Fruit fly (Drosophila melanogaster): ENCODE results near the gene Evi5.

- TF ChIP-seq CG12768 (GFP tag; optimal IDR thresholded peaks at IDR 0.05) (no peak), pad (GFP tag; optimal IDR thresholded peaks at IDR 0.05) (no peak), toe (GFP tag; optimal IDR thresholded peaks at IDR 0.05) (no peak), Mnt (GFP tag; optimal IDR thresholded peaks at IDR 0.05) (no peak), cnc (optimal IDR thresholded peaks at IDR 0.05) (no peak), CG7045 (GFP tag; optimal IDR thresholded peaks at IDR 0.05) (no peak)
These were observed 9.9 kb upstream of the Evi5 start for dm6 chrX:11464047-11464446.

Measured in whole organism, adult.